Fruit fly (Drosophila melanogaster) whole organism, embryonic: ENCODE data around the gene CG6414.
A peak's percentile ranks its signal among the peaks of the same experiment; 100 is the strongest.

ENCODE experiments used
- Antp ChIP-seq: fragments of 200-800 bp; sonication (Bioruptor generic); optimal IDR thresholded peaks from 3 replicates; lab custom pipeline; 2016; ENCODE audit warnings: missing biosample characterization, missing genetic modification characterization
- BEAF-32 ChIP-seq: fragments of 200-800 bp; sonication (Bioruptor generic); optimal IDR thresholded peaks from 3 replicates; lab custom pipeline; 2017; ENCODE audit warnings: missing biosample characterization, missing genetic modification characterization, mild to moderate bottlenecking, moderate library complexity, missing genetic modification reagents
- CG1024 ChIP-seq: fragments of 200-800 bp; sonication (Bioruptor generic); IDR thresholded peaks from 2 replicates; pipeline ENCODE4 v1.3.6; 2022; ENCODE audit warnings: missing biosample characterization, missing genetic modification characterization
- CG12391 ChIP-seq: fragments of 200-800 bp; sonication (Bioruptor generic); optimal IDR thresholded peaks from 3 replicates; lab custom pipeline; 2018; ENCODE audit warnings: missing biosample characterization, mild to moderate bottlenecking, missing genetic modification characterization, moderate library complexity
- CG13624 ChIP-seq: fragments of 200-800 bp; sonication (Bioruptor generic); optimal IDR thresholded peaks from 2 replicates; lab custom pipeline; 2016; ENCODE audit warnings: missing biosample characterization, missing genetic modification characterization
- CG14050 ChIP-seq: fragments of 200-800 bp; sonication (Bioruptor generic); IDR thresholded peaks from 3 replicates; pipeline ENCODE4 v1.3.6; 2022; ENCODE audit warnings: missing biosample characterization, missing genetic modification characterization
- CG14441 ChIP-seq: fragments of 200-800 bp; sonication (Bioruptor generic); IDR thresholded peaks from 2 replicates; pipeline ENCODE4 v1.3.6; 2022; ENCODE audit warnings: missing biosample characterization, missing genetic modification characterization
- CG14860 ChIP-seq: fragments of 200-800 bp; sonication (Bioruptor generic); IDR thresholded peaks from 3 replicates; pipeline ENCODE4 v1.3.6; 2022; ENCODE audit warnings: missing biosample characterization, missing genetic modification characterization; ENCODE audit not compliant: partially characterized antibody
- CG17612 ChIP-seq: fragments of 200-800 bp; sonication (Bioruptor generic); IDR thresholded peaks from 2 replicates; pipeline ENCODE4 v1.3.6; 2022; ENCODE audit warnings: missing biosample characterization, missing genetic modification characterization
- CG18599 ChIP-seq: fragments of 200-800 bp; sonication (Bioruptor generic); optimal IDR thresholded peaks from 3 replicates; lab custom pipeline; 2017; ENCODE audit warnings: missing biosample characterization, missing genetic modification characterization, mild to moderate bottlenecking, moderate library complexity, missing genetic modification reagents
- CG2129 ChIP-seq: fragments of 200-800 bp; sonication (Bioruptor generic); IDR thresholded peaks from 2 replicates; pipeline ENCODE4 v1.3.6; 2022; ENCODE audit warnings: missing biosample characterization, missing genetic modification characterization; ENCODE audit not compliant: partially characterized antibody
- CG2202 ChIP-seq: fragments of 200-800 bp; sonication (Bioruptor generic); optimal IDR thresholded peaks from 2 replicates; lab custom pipeline; 2018; ENCODE audit warnings: missing biosample characterization, mild to moderate bottlenecking, missing genetic modification characterization
- CG30020 ChIP-seq: fragments of 200-800 bp; optimal IDR thresholded peaks from 2 replicates; lab custom pipeline; 2019; ENCODE audit warnings: missing biosample characterization, mild to moderate bottlenecking, missing genetic modification characterization, moderate library complexity
- CG30403 ChIP-seq: fragments of 200-800 bp; sonication (Bioruptor generic); optimal IDR thresholded peaks from 3 replicates; lab custom pipeline; 2016; ENCODE audit warnings: missing biosample characterization, missing genetic modification characterization
- CG3065 ChIP-seq: fragments of 200-800 bp; sonication (Bioruptor generic); optimal IDR thresholded peaks from 2 replicates; lab custom pipeline; 2016; ENCODE audit warnings: missing biosample characterization, missing genetic modification characterization
- CG33557 ChIP-seq: fragments of 200-800 bp; sonication (Bioruptor generic); optimal IDR thresholded peaks from 2 replicates; lab custom pipeline; 2019; ENCODE audit warnings: missing biosample characterization, mild to moderate bottlenecking, missing genetic modification characterization, moderate library complexity
- CG34422 ChIP-seq: fragments of 200-800 bp; sonication (Bioruptor generic); IDR thresholded peaks from 3 replicates; pipeline ENCODE4 v1.3.6; 2022; ENCODE audit warnings: missing biosample characterization, missing genetic modification characterization
- CG4282 ChIP-seq: fragments of 200-800 bp; sonication (Bioruptor generic); optimal IDR thresholded peaks from 2 replicates; lab custom pipeline; 2016; ENCODE audit warnings: missing biosample characterization, missing genetic modification characterization
- CG4404 ChIP-seq: fragments of 200-800 bp; sonication (Bioruptor generic); IDR thresholded peaks from 2 replicates; pipeline ENCODE4 v1.3.6; 2022; ENCODE audit warnings: missing biosample characterization, missing genetic modification characterization
- CG4617 ChIP-seq: fragments of 200-800 bp; sonication (Bioruptor generic); optimal IDR thresholded peaks from 3 replicates; lab custom pipeline; 2016; ENCODE audit warnings: missing biosample characterization, missing genetic modification characterization, borderline replicate concordance
- CG6254 ChIP-seq: fragments of 200-800 bp; sonication (Bioruptor generic); optimal IDR thresholded peaks from 3 replicates; lab custom pipeline; 2017; ENCODE audit warnings: mild to moderate bottlenecking, missing biosample characterization, missing genetic modification reagents, missing genetic modification characterization
- CG8944 ChIP-seq: fragments of 200-800 bp; sonication (Bioruptor generic); optimal IDR thresholded peaks from 3 replicates; lab custom pipeline; 2016; ENCODE audit warnings: missing biosample characterization, missing genetic modification characterization
- CkIIα-i1 ChIP-seq: fragments of 200-800 bp; sonication (Bioruptor generic); IDR thresholded peaks from 2 replicates; pipeline ENCODE4 v1.3.6; 2022; ENCODE audit warnings: missing biosample characterization, missing genetic modification characterization
- Dbx ChIP-seq: fragments of 200-800 bp; sonication (Bioruptor generic); IDR thresholded peaks from 3 replicates; pipeline ENCODE4 v1.3.6; 2022; ENCODE audit warnings: missing biosample characterization, missing genetic modification characterization
- Dfd ChIP-seq, 2 experiments: fragments of >200 bp; optimal IDR thresholded peaks; 2 replicates each; lab custom pipeline; 2017; ENCODE audit warnings: missing biosample characterization in 2 of 2, missing genetic modification characterization in 2 of 2
- Eip74EF ChIP-seq, 2 experiments: fragments of 200-800 bp in 1 of 2; fragments of >200 bp in 1 of 2; sonication (Bioruptor generic) in 1 of 2; optimal IDR thresholded peaks; 2 replicates each; lab custom pipeline; 2017 to 2019; ENCODE audit warnings: missing biosample characterization in 2 of 2, missing genetic modification characterization in 2 of 2, mild to moderate bottlenecking in 1 of 2, moderate library complexity in 1 of 2
- Ets65A ChIP-seq: fragments of 200-800 bp; sonication (Bioruptor generic); peaks from one replicate; lab custom pipeline; 2016; ENCODE audit warnings: missing biosample characterization, missing genetic modification characterization
- Mrtf ChIP-seq: fragments of 200-800 bp; sonication (Bioruptor generic); IDR thresholded peaks from 3 replicates; pipeline ENCODE4 v1.3.6; 2022; ENCODE audit warnings: missing biosample characterization, missing genetic modification characterization
- NFAT ChIP-seq: fragments of 200-800 bp; sonication (Bioruptor generic); IDR thresholded peaks from 2 replicates; pipeline ENCODE4 v1.3.6; 2022; ENCODE audit warnings: missing biosample characterization, missing genetic modification characterization
- Oli ChIP-seq: fragments of 200-800 bp; sonication (Bioruptor generic); optimal IDR thresholded peaks from 2 replicates; lab custom pipeline; 2018; ENCODE audit warnings: missing biosample characterization, mild to moderate bottlenecking, missing genetic modification characterization, moderate library complexity
- Ptx1 ChIP-seq: fragments of 200-800 bp; sonication (Bioruptor generic); IDR thresholded peaks from 2 replicates; pipeline ENCODE4 v1.3.6; 2022; ENCODE audit warnings: missing biosample characterization, missing genetic modification characterization
- Vsx1 ChIP-seq: fragments of 200-800 bp; sonication (Bioruptor generic); optimal IDR thresholded peaks from 2 replicates; lab custom pipeline; 2017; ENCODE audit warnings: missing biosample characterization, mild to moderate bottlenecking, missing genetic modification characterization, missing genetic modification reagents
- Xbp1 ChIP-seq: fragments of 200-800 bp; sonication (Bioruptor generic); optimal IDR thresholded peaks from 3 replicates; lab custom pipeline; 2016; ENCODE audit warnings: missing biosample characterization, mild to moderate bottlenecking, missing genetic modification characterization
- Xrp1 ChIP-seq: fragments of 200-800 bp; sonication (Bioruptor generic); IDR thresholded peaks from 2 replicates; pipeline ENCODE4 v1.3.6; 2022; ENCODE audit warnings: missing biosample characterization, missing genetic modification characterization
- bab2 ChIP-seq: fragments of 200-800 bp; sonication (Bioruptor generic); optimal IDR thresholded peaks from 2 replicates; lab custom pipeline; 2016; ENCODE audit warnings: missing biosample characterization, missing genetic modification characterization
- bowl ChIP-seq: fragments of 200-800 bp; sonication (Bioruptor generic); IDR thresholded peaks from 2 replicates; pipeline ENCODE4 v1.3.6; 2022; ENCODE audit warnings: missing biosample characterization, missing genetic modification characterization
- chinmo ChIP-seq: fragments of 200-800 bp; sonication (Bioruptor generic); IDR thresholded peaks from 4 replicates; pipeline ENCODE4 v1.3.6; 2022; ENCODE audit warnings: missing biosample characterization, missing genetic modification characterization; ENCODE audit not compliant: partially characterized antibody
- chn ChIP-seq: fragments of 200-800 bp; sonication (Bioruptor generic); optimal IDR thresholded peaks from 2 replicates; lab custom pipeline; 2016; ENCODE audit warnings: missing biosample characterization, missing genetic modification characterization
- fd102C ChIP-seq: fragments of 200-800 bp; sonication (Bioruptor generic); optimal IDR thresholded peaks from 2 replicates; lab custom pipeline; 2018; ENCODE audit warnings: missing biosample characterization, mild to moderate bottlenecking, missing genetic modification characterization, moderate library complexity
- fd64A ChIP-seq: fragments of 200-800 bp; sonication (Bioruptor generic); optimal IDR thresholded peaks from 3 replicates; lab custom pipeline; 2018; ENCODE audit warnings: missing biosample characterization, mild to moderate bottlenecking, missing genetic modification characterization
- h ChIP-seq: fragments of >200 bp; optimal IDR thresholded peaks from 2 replicates; lab custom pipeline; 2017
- lbe ChIP-seq: fragments of 200-800 bp; sonication (Bioruptor generic); optimal IDR thresholded peaks from 2 replicates; lab custom pipeline; 2016; ENCODE audit warnings: missing biosample characterization, mild to moderate bottlenecking, missing genetic modification characterization
- lmd ChIP-seq: fragments of 200-800 bp; sonication (Bioruptor generic); IDR thresholded peaks from 2 replicates; pipeline ENCODE4 v1.3.6; 2022; ENCODE audit warnings: missing biosample characterization, missing genetic modification characterization
- oc ChIP-seq: fragments of 200-800 bp; sonication (Bioruptor generic); optimal IDR thresholded peaks from 2 replicates; lab custom pipeline; 2018; ENCODE audit warnings: missing biosample characterization, mild to moderate bottlenecking, missing genetic modification characterization, moderate library complexity
- pfk ChIP-seq: fragments of 200-800 bp; sonication (Bioruptor generic); optimal IDR thresholded peaks from 2 replicates; lab custom pipeline; 2018; ENCODE audit warnings: missing biosample characterization, mild to moderate bottlenecking, missing genetic modification characterization, moderate library complexity
- pros ChIP-seq: fragments of 200-800 bp; sonication (Bioruptor generic); optimal IDR thresholded peaks from 3 replicates; lab custom pipeline; 2019; ENCODE audit warnings: missing biosample characterization, mild to moderate bottlenecking, missing genetic modification characterization, moderate library complexity
- pzg ChIP-seq: fragments of 200-800 bp; sonication (Bioruptor generic); optimal IDR thresholded peaks from 3 replicates; lab custom pipeline; 2018; ENCODE audit warnings: missing biosample characterization, mild to moderate bottlenecking, missing genetic modification characterization, moderate library complexity
- schlank ChIP-seq: fragments of 200-800 bp; sonication (Bioruptor generic); optimal IDR thresholded peaks from 2 replicates; lab custom pipeline; 2018; ENCODE audit warnings: missing biosample characterization, mild to moderate bottlenecking, missing genetic modification characterization
- sqz ChIP-seq: fragments of 200-800 bp; sonication (Bioruptor generic); optimal IDR thresholded peaks from 3 replicates; lab custom pipeline; 2018; ENCODE audit warnings: missing biosample characterization, mild to moderate bottlenecking, missing genetic modification characterization
- ssp ChIP-seq: fragments of 200-800 bp; sonication (Bioruptor generic); IDR thresholded peaks from 2 replicates; pipeline ENCODE4 v1.3.6; 2022; ENCODE audit warnings: missing biosample characterization, missing genetic modification characterization
- ttk ChIP-seq: fragments of 200-800 bp; sonication (Bioruptor generic); IDR thresholded peaks from 2 replicates; pipeline ENCODE4 v2.1.2; 2022; ENCODE audit warnings: missing biosample characterization, missing genetic modification characterization
- vfl ChIP-seq: fragments of 200-800 bp; sonication (Bioruptor generic); optimal IDR thresholded peaks from 2 replicates; lab custom pipeline; 2016; ENCODE audit warnings: missing biosample characterization, missing genetic modification characterization

Gene CG6414

dm6 chrX:3948889-3949288 lies 22.3 kb downstream of the CG6414 start, which contains the start of gene Vap33 (continued):
- TF ChIP-seq schlank (tag; lab: Kevin White, UChicago) (no peak), NFAT (GFP tag; lab: Robert Waterston, UW) (no peak), CG4617 (GFP tag; lab: Kevin White, UChicago) (peak; percentile 78), BEAF-32 (GFP tag; lab: Kevin White, UChicago) (peak; percentile 78), Mrtf (GFP tag; lab: Robert Waterston, UW) (no peak), oc (tag; lab: Kevin White, UChicago) (no peak), CG6254 (GFP tag; lab: Kevin White, UChicago) (no peak), CG14860 (GFP tag; lab: Robert Waterston, UW) (peak; percentile 87), fd102C (no peak), vfl (GFP tag; lab: Kevin White, UChicago) (no peak), CG14050 (GFP tag; lab: Robert Waterston, UW) (no peak), Dfd (GFP tag; optimal IDR thresholded peaks at IDR 0.05; lab: Kevin White, UChicago) (no peak), ssp (GFP tag; lab: Robert Waterston, UW) (no peak), CG13624 (GFP tag; lab: Kevin White, UChicago) (no peak), CG17612 (no peak), CG3065 (no peak), CG4404 (no peak), chn (no peak), CG18599 (GFP tag; lab: Kevin White, UChicago) (no peak), pzg (GFP tag; lab: Kevin White, UChicago) (peak; percentile 32), Xrp1 (GFP tag; lab: Robert Waterston, UW) (0 out of 2 replicates have a peak, but pooled peaks have one; percentile 13), Vsx1 (no peak), Xbp1 (GFP tag; lab: Kevin White, UChicago) (no peak), CG2129 (GFP tag; lab: Robert Waterston, UW) (peak; percentile 82), h (lab: Kevin White, UChicago) (no peak), Ptx1 (no peak), bowl (GFP tag; lab: Robert Waterston, UW) (no peak), Eip74EF (GFP tag; optimal IDR thresholded peaks at IDR 0.05; lab: Kevin White, UChicago) (no peak), pros (GFP tag; lab: Kevin White, UChicago) (no peak), CG2202 (no peak), Dbx (GFP tag; lab: Robert Waterston, UW) (no peak), CG33557 (no peak), CG30403 (GFP tag; lab: Kevin White, UChicago) (no peak), lbe (GFP tag; lab: Kevin White, UChicago) (no peak), CG8944 (GFP tag; lab: Kevin White, UChicago) (no peak), bab2 (GFP tag; lab: Kevin White, UChicago) (no peak), Antp (no peak), chinmo (GFP tag; lab: Robert Waterston, UW) (peak; percentile 89), pfk (GFP tag; lab: Kevin White, UChicago) (no peak), fd64A (GFP tag; lab: Kevin White, UChicago) (no peak), CG30020 (tag; lab: Kevin White, UChicago) (peak; percentile 0), ttk (no peak), CG4282 (no peak), CG14441 (GFP tag; lab: Robert Waterston, UW) (no peak), CG1024 (GFP tag; lab: Robert Waterston, UW) (no peak), Ets65A (GFP tag; lab: Kevin White, UChicago) (no peak), sqz (GFP tag; lab: Kevin White, UChicago) (peak; percentile 75), Oli (tag; lab: Kevin White, UChicago) (no peak), CkIIα-i1 (no peak), CG12391 (tag; lab: Kevin White, UChicago) (no peak), lmd (GFP tag; lab: Robert Waterston, UW) (no peak), CG34422 (GFP tag; lab: Robert Waterston, UW) (no peak)
